Fruit fly (Drosophila melanogaster): Measurements from ENCODE around the gene Pcyt2.

The Pcyt2 gene

dm6 chr3L:1536487-1537337 is 16.6 kb upstream of the Pcyt2 start, which contains the start of the genes CG12091 and pns (continued):
- TF ChIP-seq Xbp1 (GFP tag; optimal IDR thresholded peaks at IDR 0.05) (peak; percentile 71), CG6854 (GFP tag; optimal IDR thresholded peaks at IDR 0.05) (peak; percentile 17), sob (GFP tag; IDR thresholded peaks at IDR 0.05) (peak; percentile 51), Rx (GFP tag; IDR thresholded peaks at IDR 0.05) (0 out of 2 replicates have a peak, but pooled peaks have one; percentile 44), sqz (GFP tag; optimal IDR thresholded peaks at IDR 0.05) (peak; percentile 89), onecut (GFP tag; IDR thresholded peaks at IDR 0.05) (peak; percentile 56), CG14965 (GFP tag; optimal IDR thresholded peaks at IDR 0.05; ENCODE audit: borderline replicate concordance) (no peak), sr (GFP tag; IDR thresholded peaks at IDR 0.05) (no peak), CG10366 (GFP tag; IDR thresholded peaks at IDR 0.05) (peak; percentile 77), pb (GFP tag; optimal IDR thresholded peaks at IDR 0.05) (peak; percentile 45), CG13424 (tag; optimal IDR thresholded peaks at IDR 0.05) (peak; percentile 76), bowl (GFP tag; IDR thresholded peaks at IDR 0.05) (0 out of 2 replicates have a peak, but pooled peaks have one; percentile 5), Dad (GFP tag; optimal IDR thresholded peaks at IDR 0.05) (peak; percentile 67), Ada2b (GFP tag; IDR thresholded peaks at IDR 0.05) (peak; percentile 11; the same call in 1 of the 2 replicates), B-H2 (GFP tag; optimal IDR thresholded peaks at IDR 0.05) (peak; percentile 59), bab2 (GFP tag; optimal IDR thresholded peaks at IDR 0.05) (peak; percentile 78), CG2129 (GFP tag; IDR thresholded peaks at IDR 0.05; ENCODE audit: partially characterized antibody) (no peak), Vsx1 (GFP tag; optimal IDR thresholded peaks at IDR 0.05) (no peak), grau (tag; optimal IDR thresholded peaks at IDR 0.05) (peak; percentile 67), ac (GFP tag; optimal IDR thresholded peaks at IDR 0.05) (peak; percentile 4), CG11723 (GFP tag; optimal IDR thresholded peaks at IDR 0.05) (no peak), Hmr (GFP tag; optimal IDR thresholded peaks at IDR 0.05) (peak; percentile 77), luna (GFP tag; optimal IDR thresholded peaks at IDR 0.05) (peak; percentile 73), CG12071 (GFP tag; optimal IDR thresholded peaks at IDR 0.05) (peak; percentile 57), H15 (GFP tag; IDR thresholded peaks at IDR 0.05) (no peak), nerfin-2 (GFP tag; IDR thresholded peaks at IDR 0.05; ENCODE audit: partially characterized antibody) (0 out of 2 replicates have a peak, but pooled peaks have one; percentile 53), Hsf (GFP tag; optimal IDR thresholded peaks at IDR 0.05) (peak; percentile 73), CG15269 (tag; optimal IDR thresholded peaks at IDR 0.05) (peak; percentile 66), Hmx (GFP tag; optimal IDR thresholded peaks at IDR 0.05) (peak; percentile 38), knrl (GFP tag; IDR thresholded peaks at IDR 0.05; ENCODE audit: partially characterized antibody) (peak; percentile 81), CG14014 (GFP tag; IDR thresholded peaks at IDR 0.05) (peak; percentile 69), B-H1 (GFP tag; IDR thresholded peaks at IDR 0.05) (peak; percentile 67), Hr39 (optimal IDR thresholded peaks at IDR 0.05) (no peak), gfzf (GFP tag; optimal IDR thresholded peaks at IDR 0.05) (peak; percentile 93), ro (GFP tag; IDR thresholded peaks at IDR 0.05) (no peak), CG4820 (GFP tag; optimal IDR thresholded peaks at IDR 0.05) (peak; percentile 60), zf30C (GFP tag; optimal IDR thresholded peaks at IDR 0.05) (peak; percentile 12), lilli (GFP tag; optimal IDR thresholded peaks at IDR 0.05) (peak; percentile 77), unpg (GFP tag; optimal IDR thresholded peaks at IDR 0.05) (peak; percentile 61), Mes4 (GFP tag; optimal IDR thresholded peaks at IDR 0.05) (peak; percentile 62), CrebB (tag; optimal IDR thresholded peaks at IDR 0.05) (peak; percentile 62), jumu (GFP tag; optimal IDR thresholded peaks at IDR 0.05) (peak; percentile 56), cato (GFP tag; optimal IDR thresholded peaks at IDR 0.05; ENCODE audit: borderline replicate concordance) (peak; percentile 28), CG16813 (GFP tag; IDR thresholded peaks at IDR 0.05; ENCODE audit: partially characterized antibody) (0 out of 3 replicates have a peak, but pooled peaks have one; percentile 6), CG4328 (GFP tag; optimal IDR thresholded peaks at IDR 0.05) (peak; percentile 14), Taf1 (GFP tag; IDR thresholded peaks at IDR 0.05) (0 out of 2 replicates have a peak, but pooled peaks have one; percentile 30), ab (GFP tag; optimal IDR thresholded peaks at IDR 0.05) (no peak), slbo (GFP tag; IDR thresholded peaks at IDR 0.05) (peak; percentile 83), row (GFP tag; IDR thresholded peaks at IDR 0.05) (peak; percentile 89)

Measured in whole organism, embryonic.